Worm (Caenorhabditis elegans) whole organism, midembryonic: ENCODE measurements around the gene ZK355.2.
A peak's percentile ranks its signal among the peaks of the same experiment; 100 is the strongest.

Experiments used
- T22C8.4 ChIP-seq: fragments of 200-800 bp; sonication (Bioruptor generic); IDR thresholded peaks from 2 replicates; pipeline ENCODE4 v1.3.6; 2022; ENCODE audit warnings: missing genetic modification characterization, missing compliant biosample characterization
- cog-1 ChIP-seq: sonication (generic microtip); optimal IDR thresholded peaks from 2 replicates; lab custom pipeline; 2016; ENCODE audit warnings: missing genetic modification characterization, missing compliant biosample characterization
- flt-1 ChIP-seq: fragments of 200-800 bp; sonication (Bioruptor generic); IDR thresholded peaks from 2 replicates; pipeline ENCODE4 v1.3.6; 2022; ENCODE audit warnings: missing genetic modification characterization, missing compliant biosample characterization
- klf-2 ChIP-seq: fragments of 200-800 bp; sonication (Bioruptor generic); conservative IDR thresholded peaks from 2 replicates; pipeline ENCODE4 v1.3.6; 2022; ENCODE audit warnings: missing genetic modification reagents, missing genetic modification characterization, missing compliant biosample characterization
- med-1 ChIP-seq: sonication (generic microtip); optimal IDR thresholded peaks from 2 replicates; lab custom pipeline; 2017; ENCODE audit warnings: missing genetic modification characterization, mild to moderate bottlenecking, missing compliant biosample characterization, antibody characterized with exemption, missing genetic modification reagents; ENCODE audit not compliant: insufficient read depth
- ref-1 ChIP-seq: fragments of 200-800 bp; sonication (Bioruptor generic); conservative IDR thresholded peaks from 2 replicates; pipeline ENCODE4 v1.3.6; 2022; ENCODE audit warnings: missing genetic modification reagents, missing genetic modification characterization, missing compliant biosample characterization
- tab-1 ChIP-seq: fragments of 200-800 bp; sonication (Bioruptor generic); IDR thresholded peaks from 2 replicates; pipeline ENCODE4 v1.3.6; 2022; ENCODE audit warnings: missing genetic modification characterization, missing compliant biosample characterization
- ztf-23 ChIP-seq: fragments of 200-800 bp; sonication (Bioruptor generic); IDR thresholded peaks from 2 replicates; pipeline ENCODE4 v1.3.6; 2022; ENCODE audit warnings: missing genetic modification reagents, missing genetic modification characterization, missing compliant biosample characterization
- ztf-29 ChIP-seq: fragments of 200-800 bp; sonication (Bioruptor generic); IDR thresholded peaks from 2 replicates; pipeline ENCODE4 v1.3.6; 2022; ENCODE audit warnings: missing genetic modification reagents, missing genetic modification characterization, missing compliant biosample characterization

The ZK355.2 gene

ce11 chrII:2923617-2924016 is at the start of gene ZK355.2:
Gene ZK355.2, plus strand, starts transcription at chrII:2923917.
- no peak for TF ChIP-seq ztf-23 (GFP tag; lab: Robert Waterston, UW)
- no peak for TF ChIP-seq tab-1 (GFP tag; lab: Robert Waterston, UW)
- TF ChIP-seq cog-1 (tag; lab: Kevin White, UChicago), result no peak
- TF ChIP-seq ztf-29 (GFP tag; lab: Robert Waterston, UW), result no peak
- TF ChIP-seq klf-2, result no peak
- no peak for TF ChIP-seq T22C8.4 (GFP tag; lab: Robert Waterston, UW)
- TF ChIP-seq flt-1 (GFP tag; lab: Robert Waterston, UW), result no peak
- TF ChIP-seq ref-1 (GFP tag; lab: Robert Waterston, UW), result no peak
- no peak for TF ChIP-seq med-1 (GFP tag; lab: Kevin White, UChicago)

DNA sequence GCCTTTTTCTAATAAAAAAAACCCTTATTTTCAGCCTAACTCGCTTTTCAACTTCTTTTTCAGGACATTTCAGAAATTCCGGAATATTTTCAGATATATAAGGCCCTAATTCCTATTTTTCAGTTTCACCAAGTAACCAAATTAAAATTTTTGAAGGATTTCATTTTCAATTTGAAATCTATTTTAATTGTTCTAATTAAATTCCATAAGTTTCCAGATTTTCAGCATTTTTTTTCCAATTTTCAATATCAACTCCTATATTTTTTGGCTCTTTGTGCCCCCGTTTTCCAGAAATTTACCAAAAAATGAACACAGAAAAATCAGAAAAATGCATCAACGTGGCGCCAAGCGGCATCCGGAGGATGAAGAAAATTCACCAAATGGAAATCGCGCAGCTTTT is 48.9 kb upstream of the ZK355.2 start, which contains the start of gene Y110A2AL.1:
Gene Y110A2AL.1, plus strand, starts transcription at position 301 of the 400 bp plus-strand sequence.
- TF ChIP-seq tab-1 (GFP tag; lab: Robert Waterston, UW), result no peak
- no peak for TF ChIP-seq klf-2
- no peak for TF ChIP-seq ref-1 (GFP tag; lab: Robert Waterston, UW)
- no peak for TF ChIP-seq ztf-29 (GFP tag; lab: Robert Waterston, UW)
- TF ChIP-seq ztf-23 (GFP tag; lab: Robert Waterston, UW), result no peak
- no peak for TF ChIP-seq cog-1 (tag; lab: Kevin White, UChicago)
- no peak for TF ChIP-seq flt-1 (GFP tag; lab: Robert Waterston, UW)
- no peak for TF ChIP-seq med-1 (GFP tag; lab: Kevin White, UChicago)
- no peak for TF ChIP-seq T22C8.4 (GFP tag; lab: Robert Waterston, UW)

DNA sequence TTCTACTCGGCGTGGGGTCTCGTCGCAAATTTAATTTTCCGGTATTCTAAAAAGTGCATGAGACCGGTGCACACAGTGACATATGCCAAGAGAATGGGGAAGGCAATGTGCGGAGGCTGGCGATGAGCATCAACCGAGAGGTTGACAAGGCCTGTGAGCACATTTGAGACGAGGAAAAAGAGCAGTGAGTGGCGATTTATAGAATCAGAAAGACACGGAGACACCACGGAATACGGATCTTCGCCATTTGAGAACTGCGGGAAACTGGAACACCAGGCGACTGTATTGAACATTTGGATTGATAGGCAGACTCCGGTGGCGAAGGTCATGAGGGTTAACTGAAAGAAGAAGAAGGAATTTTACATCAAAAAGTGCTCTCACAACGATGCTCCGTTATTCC is 44.8 kb upstream of the ZK355.2 start:
- no peak for TF ChIP-seq tab-1 (GFP tag; lab: Robert Waterston, UW)
- TF ChIP-seq flt-1 (GFP tag; lab: Robert Waterston, UW), result no peak
- no peak for TF ChIP-seq ztf-23 (GFP tag; lab: Robert Waterston, UW)
- no peak for TF ChIP-seq ref-1 (GFP tag; lab: Robert Waterston, UW)
- no peak for TF ChIP-seq cog-1 (tag; lab: Kevin White, UChicago)
- no peak for TF ChIP-seq klf-2
- no peak for TF ChIP-seq ztf-29 (GFP tag; lab: Robert Waterston, UW)
- TF ChIP-seq med-1 (GFP tag; lab: Kevin White, UChicago), result no peak
- no peak for TF ChIP-seq T22C8.4 (GFP tag; lab: Robert Waterston, UW)

ce11 chrII:2881088-2881487 is 42.6 kb upstream of the ZK355.2 start:
- TF ChIP-seq flt-1 (GFP tag; lab: Robert Waterston, UW) (peak; percentile 57), klf-2 (no peak), ztf-29 (GFP tag; lab: Robert Waterston, UW) (no peak)

DNA sequence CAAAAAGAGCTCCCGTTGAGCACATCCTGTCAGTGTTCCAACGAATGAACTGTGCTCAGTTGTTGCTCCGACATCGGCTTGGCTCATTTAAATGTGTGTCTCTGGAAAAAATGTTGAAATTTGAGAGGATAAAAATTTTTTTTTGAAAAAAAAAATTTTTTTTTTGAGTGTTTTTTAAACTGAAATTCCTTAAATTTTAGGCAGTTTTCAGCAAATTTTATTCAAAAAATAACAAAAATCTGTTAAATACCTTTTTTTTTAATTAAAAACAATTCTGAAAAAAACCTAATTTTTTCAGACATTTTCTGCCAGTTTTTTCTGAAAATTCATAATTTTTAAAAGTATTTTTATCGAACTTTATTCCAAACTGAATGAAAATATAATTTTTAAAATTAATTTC is 38.9 kb upstream of the ZK355.2 start, which contains the start of gene pigw-1:
Gene pigw-1, minus strand, starts transcription at position 101 of the 400 bp plus-strand sequence.
- TF ChIP-seq flt-1 (GFP tag; lab: Robert Waterston, UW) (no peak), ztf-29 (GFP tag; lab: Robert Waterston, UW) (no peak), tab-1 (GFP tag; lab: Robert Waterston, UW) (no peak), cog-1 (tag; lab: Kevin White, UChicago) (no peak), klf-2 (no peak), ztf-23 (GFP tag; lab: Robert Waterston, UW) (no peak), T22C8.4 (GFP tag; lab: Robert Waterston, UW) (no peak), ref-1 (GFP tag; lab: Robert Waterston, UW) (no peak), med-1 (GFP tag; lab: Kevin White, UChicago) (no peak)

DNA sequence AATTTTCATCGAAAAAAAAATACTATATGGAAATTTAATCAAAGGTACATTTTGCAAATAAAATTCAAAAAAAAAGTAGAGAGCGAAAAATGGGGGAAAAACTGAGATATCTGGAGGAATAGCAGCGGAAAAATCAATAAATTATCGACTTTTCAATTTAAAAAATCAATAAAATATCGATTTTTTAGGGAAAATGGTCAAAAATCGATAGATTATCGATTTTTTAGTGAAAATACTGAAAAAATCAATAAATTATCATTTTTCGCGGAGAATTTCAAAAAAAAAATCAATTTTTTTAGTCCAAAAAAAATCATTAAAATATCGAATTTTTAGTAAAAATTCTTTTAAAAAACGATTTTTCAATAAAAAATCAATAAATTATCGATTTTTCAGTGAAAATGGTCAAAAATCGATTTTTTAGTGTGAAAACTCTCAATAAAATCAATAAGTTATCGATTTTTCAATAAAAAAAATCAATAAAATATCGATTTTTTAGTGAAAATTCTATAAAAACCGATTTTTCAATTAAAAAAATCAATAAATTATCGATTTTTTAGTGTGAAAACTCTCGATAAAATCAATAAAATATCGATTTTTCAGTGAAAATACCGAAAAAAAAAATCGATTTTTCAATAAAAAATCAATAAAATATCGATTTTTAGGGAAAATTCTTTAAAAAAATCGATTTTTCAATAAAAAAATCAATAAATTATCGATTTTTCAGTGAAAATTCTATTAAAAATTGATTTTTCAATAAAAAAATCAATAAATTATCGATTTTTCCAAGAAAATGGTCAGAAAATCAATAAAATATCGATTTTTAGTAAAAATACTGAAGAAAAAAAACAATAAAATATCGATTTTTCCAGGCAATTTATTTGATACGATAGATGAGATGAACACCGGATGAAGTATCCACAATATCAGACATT is 37.9 kb upstream of the ZK355.2 start:
- no peak for TF ChIP-seq ref-1 (GFP tag; lab: Robert Waterston, UW)
- peak; percentile 60 for TF ChIP-seq T22C8.4 (GFP tag; lab: Robert Waterston, UW)
- TF ChIP-seq ztf-23 (GFP tag; lab: Robert Waterston, UW), result no peak

- no peak for TF ChIP-seq tab-1 (GFP tag; lab: Robert Waterston, UW)
- no peak for TF ChIP-seq ref-1 (GFP tag; lab: Robert Waterston, UW)
- peak; percentile 93 for TF ChIP-seq T22C8.4 (GFP tag; lab: Robert Waterston, UW)
- no peak for TF ChIP-seq med-1 (GFP tag; lab: Kevin White, UChicago)
- TF ChIP-seq ztf-29 (GFP tag; lab: Robert Waterston, UW), result no peak
- peak; percentile 82 for TF ChIP-seq ztf-23 (GFP tag; lab: Robert Waterston, UW)
- TF ChIP-seq cog-1 (tag; lab: Kevin White, UChicago), result peak; percentile 69
- TF ChIP-seq flt-1 (GFP tag; lab: Robert Waterston, UW), result peak; percentile 86
- peak; percentile 71; the same call in 1 of the 2 replicates for TF ChIP-seq klf-2
Measured at ce11 chrII:2888957-2889630, 34.6 kb upstream of the ZK355.2 start, which contains the start of gene pinn-1. Gene pinn-1, minus strand, starts transcription at chrII:2889007.

- TF ChIP-seq ztf-23 (GFP tag; lab: Robert Waterston, UW) (no peak), ztf-29 (GFP tag; lab: Robert Waterston, UW) (no peak), cog-1 (tag; lab: Kevin White, UChicago) (no peak), tab-1 (GFP tag; lab: Robert Waterston, UW) (no peak), flt-1 (GFP tag; lab: Robert Waterston, UW) (no peak), T22C8.4 (GFP tag; lab: Robert Waterston, UW) (no peak), med-1 (GFP tag; lab: Kevin White, UChicago) (no peak), ref-1 (GFP tag; lab: Robert Waterston, UW) (no peak)
Measured at ce11 chrII:2894295-2894694, 29.4 kb upstream of the ZK355.2 start, which contains the start of gene sqv-2. Gene sqv-2, minus strand, starts transcription at chrII:2894395.
